Worm (Caenorhabditis elegans) whole organism, late embryonic: ENCODE data around the gene C15H9.2.

Source experiments
- C08G9.2 ChIP-seq: sonication (generic microtip); optimal IDR thresholded peaks from 2 replicates; lab custom pipeline; 2016; ENCODE audit warnings: mild to moderate bottlenecking, missing genetic modification characterization, moderate library complexity, missing compliant biosample characterization
- C38D4.7 ChIP-seq: fragments of 200-800 bp; sonication (Bioruptor generic); optimal IDR thresholded peaks from 2 replicates; lab custom pipeline; 2018; ENCODE audit warnings: mild to moderate bottlenecking, missing genetic modification characterization, moderate library complexity, missing compliant biosample characterization
- F13H6.1 ChIP-seq: sonication (generic microtip); optimal IDR thresholded peaks from 2 replicates; lab custom pipeline; 2016; ENCODE audit warnings: missing genetic modification characterization, missing compliant biosample characterization
- K02D7.2 ChIP-seq: sonication (generic microtip); optimal IDR thresholded peaks from 2 replicates; lab custom pipeline; 2017; ENCODE audit warnings: mild to moderate bottlenecking, missing genetic modification characterization, missing compliant biosample characterization
- K09A11.1 ChIP-seq: sonication (generic microtip); optimal IDR thresholded peaks from 2 replicates; lab custom pipeline; 2017; ENCODE audit warnings: antibody characterized with exemption, mild to moderate bottlenecking, missing genetic modification characterization, missing compliant biosample characterization; ENCODE audit not compliant: insufficient read depth
- ahr-1 ChIP-seq: sonication (generic microtip); optimal IDR thresholded peaks from 2 replicates; lab custom pipeline; 2016; ENCODE audit warnings: missing genetic modification characterization, missing compliant biosample characterization
- ceh-14 ChIP-seq: sonication (generic microtip); optimal IDR thresholded peaks from 2 replicates; lab custom pipeline; 2016; ENCODE audit warnings: missing genotype, missing genetic modification characterization, missing compliant biosample characterization
- ceh-18 ChIP-seq: sonication (generic microtip); optimal IDR thresholded peaks from 2 replicates; lab custom pipeline; 2016; ENCODE audit warnings: missing genetic modification characterization, missing compliant biosample characterization
- ceh-19 ChIP-seq: fragments of 200-800 bp; sonication (Bioruptor generic); optimal IDR thresholded peaks from 2 replicates; lab custom pipeline; 2018; ENCODE audit warnings: mild to moderate bottlenecking, missing genetic modification characterization, missing compliant biosample characterization
- ceh-30 ChIP-seq: fragments of 150-350 bp; optimal IDR thresholded peaks from 2 replicates; lab custom pipeline; 2014; ENCODE audit warnings: missing biosample characterization, missing genetic modification characterization
- ceh-31 ChIP-seq: sonication (generic microtip); optimal IDR thresholded peaks from 2 replicates; lab custom pipeline; 2016; ENCODE audit warnings: missing genetic modification characterization, missing compliant biosample characterization
- ceh-34 ChIP-seq: sonication (generic microtip); optimal IDR thresholded peaks from 2 replicates; lab custom pipeline; 2016; ENCODE audit warnings: mild to moderate bottlenecking, missing genetic modification characterization, missing compliant biosample characterization
- ceh-48 ChIP-seq: sonication (generic microtip); optimal IDR thresholded peaks from 2 replicates; lab custom pipeline; 2016; ENCODE audit warnings: missing genetic modification characterization, inconsistent platforms, missing compliant biosample characterization
- ceh-9 ChIP-seq: sonication (generic microtip); optimal IDR thresholded peaks from 2 replicates; lab custom pipeline; 2016; ENCODE audit warnings: mild to moderate bottlenecking, missing genetic modification characterization, inconsistent platforms, missing compliant biosample characterization
- che-1 ChIP-seq: sonication (generic microtip); optimal IDR thresholded peaks from 2 replicates; lab custom pipeline; 2016; ENCODE audit warnings: mild to moderate bottlenecking, missing genetic modification characterization, missing compliant biosample characterization
- dmd-4 ChIP-seq: sonication (generic microtip); optimal IDR thresholded peaks from 2 replicates; lab custom pipeline; 2016; ENCODE audit warnings: borderline replicate concordance, missing genetic modification characterization, missing compliant biosample characterization
- elt-2 ChIP-seq: sonication (generic microtip); optimal IDR thresholded peaks from 2 replicates; lab custom pipeline; 2016; ENCODE audit warnings: missing genetic modification reagents, missing genetic modification characterization, missing compliant biosample characterization
- elt-4 ChIP-seq: sonication (generic microtip); optimal IDR thresholded peaks from 2 replicates; lab custom pipeline; 2016; ENCODE audit warnings: missing genetic modification characterization, missing compliant biosample characterization
- ets-4 ChIP-seq: sonication (generic microtip); optimal IDR thresholded peaks from 2 replicates; lab custom pipeline; 2016; ENCODE audit warnings: missing genetic modification characterization, missing compliant biosample characterization
- eyg-1 ChIP-seq: sonication (generic microtip); optimal IDR thresholded peaks from 2 replicates; lab custom pipeline; 2016; ENCODE audit warnings: missing genotype, missing genetic modification characterization, missing compliant biosample characterization
- gmeb-2 ChIP-seq: sonication (generic microtip); optimal IDR thresholded peaks from 2 replicates; lab custom pipeline; 2016; ENCODE audit warnings: missing genetic modification characterization, inconsistent platforms, missing compliant biosample characterization
- hlh-15 ChIP-seq: sonication (generic microtip); optimal IDR thresholded peaks from 2 replicates; lab custom pipeline; 2016; ENCODE audit warnings: missing genetic modification characterization, missing compliant biosample characterization
- hlh-30 ChIP-seq: sonication (generic microtip); optimal IDR thresholded peaks from 2 replicates; lab custom pipeline; 2017; ENCODE audit warnings: antibody characterized with exemption, missing genetic modification characterization, missing compliant biosample characterization; ENCODE audit not compliant: insufficient read depth
- hlh-6 ChIP-seq: sonication (generic microtip); optimal IDR thresholded peaks from 2 replicates; lab custom pipeline; 2016; ENCODE audit warnings: missing genotype, missing genetic modification characterization, missing compliant biosample characterization
- hlh-8 ChIP-seq: sonication (generic microtip); optimal IDR thresholded peaks from 2 replicates; lab custom pipeline; 2016; ENCODE audit warnings: missing genotype, missing genetic modification characterization, missing compliant biosample characterization
- lim-6 ChIP-seq: sonication (generic microtip); optimal IDR thresholded peaks from 2 replicates; lab custom pipeline; 2016; ENCODE audit warnings: missing genetic modification characterization, missing compliant biosample characterization
- lin-11 ChIP-seq: fragments of 200-800 bp; sonication (Bioruptor generic); optimal IDR thresholded peaks from 2 replicates; lab custom pipeline; 2018; ENCODE audit warnings: mild to moderate bottlenecking, missing genetic modification characterization, missing compliant biosample characterization
- madf-2 ChIP-seq: sonication (generic microtip); optimal IDR thresholded peaks from 2 replicates; lab custom pipeline; 2017; ENCODE audit warnings: missing genetic modification characterization, missing compliant biosample characterization
- mec-3 ChIP-seq: sonication (generic microtip); optimal IDR thresholded peaks from 2 replicates; lab custom pipeline; 2016; ENCODE audit warnings: borderline replicate concordance, missing genetic modification characterization, missing compliant biosample characterization
- nfya-1 ChIP-seq: sonication (generic microtip); optimal IDR thresholded peaks from 2 replicates; lab custom pipeline; 2017; ENCODE audit warnings: missing genetic modification characterization, mild to moderate bottlenecking, missing compliant biosample characterization, antibody characterized with exemption, moderate library complexity
- odd-2 ChIP-seq: sonication (generic microtip); optimal IDR thresholded peaks from 2 replicates; lab custom pipeline; 2017; ENCODE audit warnings: antibody characterized with exemption, mild to moderate bottlenecking, missing genetic modification characterization, missing compliant biosample characterization
- pag-3 ChIP-seq: sonication (generic microtip); optimal IDR thresholded peaks from 2 replicates; lab custom pipeline; 2016; ENCODE audit warnings: missing compliant biosample characterization, missing genetic modification characterization, borderline replicate concordance
- pat-9 ChIP-seq: fragments of 200-800 bp; sonication (Bioruptor generic); optimal IDR thresholded peaks from 2 replicates; lab custom pipeline; 2018; ENCODE audit warnings: mild to moderate bottlenecking, missing genetic modification characterization, moderate library complexity, missing compliant biosample characterization
- pax-1 ChIP-seq: fragments of 150-350 bp; optimal IDR thresholded peaks from 2 replicates; lab custom pipeline; 2014; ENCODE audit warnings: missing biosample characterization, missing genetic modification characterization
- pha-2 ChIP-seq: sonication (generic microtip); optimal IDR thresholded peaks from 2 replicates; lab custom pipeline; 2017; ENCODE audit warnings: mild to moderate bottlenecking, missing genetic modification characterization, missing compliant biosample characterization
- pha-4 ChIP-seq: fragments of 150-350 bp; optimal IDR thresholded peaks from 2 replicates; lab custom pipeline; 2018; ENCODE audit warnings: missing biosample characterization, missing genetic modification reagents, missing genetic modification characterization
- pros-1 ChIP-seq: fragments of 150-350 bp; optimal IDR thresholded peaks from 2 replicates; lab custom pipeline; 2014; ENCODE audit warnings: missing biosample characterization, missing genetic modification reagents, missing genetic modification characterization
- ref-2 ChIP-seq: sonication (generic microtip); optimal IDR thresholded peaks from 2 replicates; lab custom pipeline; 2016; ENCODE audit warnings: missing genetic modification characterization, missing compliant biosample characterization
- sox-4 ChIP-seq: sonication (generic microtip); optimal IDR thresholded peaks from 2 replicates; lab custom pipeline; 2017; ENCODE audit warnings: mild to moderate bottlenecking, missing genetic modification characterization, inconsistent platforms, missing compliant biosample characterization
- tbx-7 ChIP-seq: sonication (generic microtip); optimal IDR thresholded peaks from 2 replicates; lab custom pipeline; 2016; ENCODE audit warnings: missing genotype, missing genetic modification characterization, missing compliant biosample characterization
- ttx-3 ChIP-seq: sonication (generic microtip); optimal IDR thresholded peaks from 2 replicates; lab custom pipeline; 2016; ENCODE audit warnings: missing genetic modification reagents, missing genetic modification characterization, missing compliant biosample characterization
- unc-3 ChIP-seq, 2 experiments: fragments of 200-800 bp in 1 of 2; sonication (Bioruptor generic) in 1 of 2; sonication (generic microtip) in 1 of 2; conservative IDR thresholded peaks in 1 of 2; optimal IDR thresholded peaks in 1 of 2; 2 replicates each; pipeline versions ENCODE4 v1.3.6 to Lab custom; 2016 to 2022; ENCODE audit warnings: missing compliant biosample characterization in 2 of 2, missing genetic modification characterization in 2 of 2, missing genetic modification reagents in 1 of 2
- unc-42 ChIP-seq: sonication (generic microtip); optimal IDR thresholded peaks from 2 replicates; lab custom pipeline; 2016; ENCODE audit warnings: missing genotype, missing genetic modification characterization, missing compliant biosample characterization
- unc-55 ChIP-seq: sonication (generic microtip); optimal IDR thresholded peaks from 2 replicates; lab custom pipeline; 2017; ENCODE audit warnings: missing biosample characterization, missing genetic modification reagents, missing genetic modification characterization

The C15H9.2 gene

ce11 chrX:6134423-6134822, 16.1 kb downstream of the C15H9.2 start (continued):
- peak; percentile 4 for TF ChIP-seq C08G9.2 (tag; lab: Kevin White, UChicago)
- peak; percentile 6 for TF ChIP-seq nfya-1 (tag; lab: Kevin White, UChicago)
- TF ChIP-seq mec-3 (tag; lab: Kevin White, UChicago) = peak; percentile 58
- TF ChIP-seq unc-55 (GFP tag; lab: Kevin White, UChicago) = no peak
- no peak for TF ChIP-seq pat-9
- TF ChIP-seq elt-4 = no peak
- TF ChIP-seq lin-11 = no peak
- no peak for TF ChIP-seq hlh-15 (tag; lab: Kevin White, UChicago)
- TF ChIP-seq hlh-8 = peak; percentile 21
- TF ChIP-seq ceh-14 (tag; lab: Kevin White, UChicago) = peak; percentile 36
- TF ChIP-seq ets-4 = no peak
- no peak for TF ChIP-seq pha-2 (tag; lab: Kevin White, UChicago)
- TF ChIP-seq dmd-4 = no peak
- TF ChIP-seq lim-6 (tag; lab: Kevin White, UChicago) = no peak
- no peak for TF ChIP-seq pros-1 (tag; lab: Kevin White, UChicago)
- no peak for TF ChIP-seq ceh-9
- no peak for TF ChIP-seq hlh-30 (tag; lab: Kevin White, UChicago)
- TF ChIP-seq pax-1 (tag; lab: Kevin White, UChicago) = no peak
- no peak for TF ChIP-seq sox-4 (tag; lab: Kevin White, UChicago)
- peak; percentile 70 for TF ChIP-seq ceh-19 (GFP tag; lab: Kevin White, UChicago)
- TF ChIP-seq ceh-18 (tag; lab: Kevin White, UChicago) = peak; percentile 40
- no peak for TF ChIP-seq K02D7.2 (tag; lab: Kevin White, UChicago)
- TF ChIP-seq gmeb-2 (tag; lab: Kevin White, UChicago) = no peak
- TF ChIP-seq che-1 (tag; lab: Kevin White, UChicago) = peak; percentile 28
- TF ChIP-seq hlh-6 (tag; lab: Kevin White, UChicago) = peak; percentile 66
- TF ChIP-seq ttx-3 (tag; lab: Kevin White, UChicago) = no peak
- peak; percentile 40 for TF ChIP-seq ceh-34
- TF ChIP-seq ceh-31 (tag; lab: Kevin White, UChicago) = peak; percentile 56
- no peak for TF ChIP-seq C38D4.7 (GFP tag; lab: Kevin White, UChicago)
- no peak for TF ChIP-seq ceh-48 (tag; lab: Kevin White, UChicago)
- TF ChIP-seq pag-3 = no peak
- peak; percentile 48 for TF ChIP-seq unc-42 (tag; lab: Kevin White, UChicago)
- no peak for TF ChIP-seq pha-4 (tag; lab: Kevin White, UChicago)
- TF ChIP-seq K09A11.1 (tag; lab: Kevin White, UChicago) = no peak
- no peak for TF ChIP-seq eyg-1 (tag; lab: Kevin White, UChicago)
- peak; percentile 39 for TF ChIP-seq ref-2 (tag; lab: Kevin White, UChicago)

ce11 chrX:6138243-6138642, 19.9 kb downstream of the C15H9.2 start, which contains the start of gene Y72A10A.1:
Gene Y72A10A.1 (minus strand): TSS chrX:6138343.
- no peak for TF ChIP-seq unc-3 (GFP tag; conservative IDR thresholded peaks at IDR 0.05; lab: Robert Waterston, UW)
- no peak for TF ChIP-seq unc-3 (tag; optimal IDR thresholded peaks at IDR 0.05; lab: Kevin White, UChicago)
- TF ChIP-seq ceh-30 (tag; lab: Kevin White, UChicago) = no peak
- no peak for TF ChIP-seq pros-1 (tag; lab: Kevin White, UChicago)
- TF ChIP-seq odd-2 = no peak
- TF ChIP-seq ahr-1 (tag; lab: Kevin White, UChicago) = no peak
- no peak for TF ChIP-seq ceh-34
- TF ChIP-seq lin-11 = no peak
- TF ChIP-seq elt-2 = no peak
- TF ChIP-seq ceh-9 = no peak
- no peak for TF ChIP-seq madf-2 (tag; lab: Kevin White, UChicago)
- TF ChIP-seq F13H6.1 (tag; lab: Kevin White, UChicago) = no peak
- no peak for TF ChIP-seq tbx-7 (tag; lab: Kevin White, UChicago)
